Worm (Caenorhabditis elegans): Measurements from ENCODE around the gene ZK455.5.

The ZK455.5 gene

ce11 chrX:11326827-11327226 lies at the start of gene ZK455.5:
ZK455.5 (minus strand) TSS chrX:11326927.
- TF ChIP-seq tab-1 (GFP tag; IDR thresholded peaks at IDR 0.05) (no peak), klf-2 (GFP tag; conservative IDR thresholded peaks at IDR 0.05) (no peak)

DNA sequence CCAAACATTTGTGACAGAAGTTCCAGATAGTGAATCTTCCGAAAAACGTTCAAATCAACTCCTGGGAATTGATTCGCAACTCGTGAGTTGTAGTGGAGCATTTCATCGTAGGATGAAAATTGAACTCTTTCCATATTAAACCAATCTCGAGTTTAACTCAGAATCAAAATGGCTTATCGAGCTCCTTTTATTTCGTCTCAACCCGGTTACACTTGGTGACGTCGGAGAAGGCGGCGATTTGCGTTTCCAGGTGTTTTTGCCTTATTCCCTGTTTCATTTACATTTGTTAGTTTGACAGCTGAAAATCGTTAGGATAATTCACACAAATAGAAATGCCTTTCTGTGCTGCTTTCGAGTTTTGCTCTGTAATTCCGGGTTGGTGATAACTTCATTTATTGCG lies 48.8 kb upstream of the ZK455.5 start, which contains the start of gene F42E11.3:
Gene F42E11.3, minus strand, starts transcription at position 101 of the 400 bp plus-strand sequence.
- TF ChIP-seq ref-1 (GFP tag; conservative IDR thresholded peaks at IDR 0.05), result no peak
- TF ChIP-seq ztf-29 (GFP tag; IDR thresholded peaks at IDR 0.05), result no peak
- no peak for TF ChIP-seq T22C8.4 (GFP tag; IDR thresholded peaks at IDR 0.05)
- TF ChIP-seq flt-1 (GFP tag; IDR thresholded peaks at IDR 0.05), result no peak
- no peak for TF ChIP-seq ztf-23 (GFP tag; IDR thresholded peaks at IDR 0.05)
- TF ChIP-seq tab-1 (GFP tag; IDR thresholded peaks at IDR 0.05), result no peak
- TF ChIP-seq cog-1 (tag; optimal IDR thresholded peaks at IDR 0.05), result no peak
- no peak for TF ChIP-seq klf-2 (GFP tag; conservative IDR thresholded peaks at IDR 0.05)
- no peak for TF ChIP-seq med-1 (GFP tag; optimal IDR thresholded peaks at IDR 0.05; ENCODE audit: insufficient read depth)

ce11 chrX:11370090-11370489 lies 43.4 kb upstream of the ZK455.5 start:
- TF ChIP-seq cog-1 (tag; optimal IDR thresholded peaks at IDR 0.05) (no peak), flt-1 (GFP tag; IDR thresholded peaks at IDR 0.05) (no peak), klf-2 (GFP tag; conservative IDR thresholded peaks at IDR 0.05) (no peak), T22C8.4 (GFP tag; IDR thresholded peaks at IDR 0.05) (no peak), med-1 (GFP tag; optimal IDR thresholded peaks at IDR 0.05; ENCODE audit: insufficient read depth) (no peak), ref-1 (GFP tag; conservative IDR thresholded peaks at IDR 0.05) (no peak), ztf-29 (GFP tag; IDR thresholded peaks at IDR 0.05) (no peak), ztf-23 (GFP tag; IDR thresholded peaks at IDR 0.05) (no peak), tab-1 (GFP tag; IDR thresholded peaks at IDR 0.05) (no peak)

- TF ChIP-seq cog-1 (tag; optimal IDR thresholded peaks at IDR 0.05) (peak; percentile 73), flt-1 (GFP tag; IDR thresholded peaks at IDR 0.05) (0 out of 2 replicates have a peak, but pooled peaks have one; percentile 13), T22C8.4 (GFP tag; IDR thresholded peaks at IDR 0.05) (no peak)
Measured at ce11 chrX:11368845-11369244, 42.1 kb upstream of the ZK455.5 start.

DNA sequence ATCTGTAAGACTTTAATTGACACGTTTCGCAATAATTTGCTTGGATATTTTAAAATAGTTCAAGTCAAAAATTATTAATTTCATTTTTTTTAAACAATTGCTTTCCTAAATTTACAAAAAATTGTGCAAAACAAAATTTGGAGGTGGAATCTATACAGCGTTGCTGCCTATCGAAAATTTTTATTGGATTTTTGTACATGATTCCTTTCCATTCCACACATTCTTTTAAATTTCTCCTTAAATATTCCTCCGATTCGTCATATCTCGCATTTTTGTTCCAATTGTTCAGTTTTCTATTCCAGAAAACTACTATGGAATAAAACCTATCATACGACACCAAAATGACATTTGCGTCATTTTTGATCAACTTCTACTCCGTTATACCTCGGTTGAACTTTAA lies 41.7 kb upstream of the ZK455.5 start, which contains the start of gene ttyh-1:
Gene ttyh-1, plus strand, starts transcription at position 301 of the 400 bp plus-strand sequence.
- TF ChIP-seq T22C8.4 (GFP tag; IDR thresholded peaks at IDR 0.05) (no peak), ztf-23 (GFP tag; IDR thresholded peaks at IDR 0.05) (no peak), ref-1 (GFP tag; conservative IDR thresholded peaks at IDR 0.05) (no peak), klf-2 (GFP tag; conservative IDR thresholded peaks at IDR 0.05) (no peak)

ce11 chrX:11367640-11368039 lies 40.9 kb upstream of the ZK455.5 start:
- TF ChIP-seq tab-1 (GFP tag; IDR thresholded peaks at IDR 0.05) (0 out of 2 replicates have a peak, but pooled peaks have one; percentile 10), klf-2 (GFP tag; conservative IDR thresholded peaks at IDR 0.05) (no peak)

DNA sequence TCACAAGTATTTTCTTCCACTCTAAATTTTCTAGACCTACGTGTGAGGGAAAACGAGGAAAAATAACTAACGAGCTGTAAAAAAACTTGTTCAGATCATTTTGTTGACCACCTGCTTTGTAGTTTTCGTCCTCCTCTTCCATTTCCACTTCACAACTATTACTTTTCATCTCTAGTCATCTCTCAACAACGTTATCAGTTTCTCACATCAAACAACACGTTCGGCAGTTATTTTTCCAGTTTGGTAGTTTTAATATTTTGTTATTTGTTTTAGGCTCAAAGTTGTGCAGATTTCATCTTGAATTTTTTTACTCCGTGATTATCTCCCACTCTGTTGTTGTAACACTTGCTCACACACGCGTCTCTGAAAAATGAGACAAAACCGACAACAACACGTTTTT lies 40.4 kb upstream of the ZK455.5 start:
- TF ChIP-seq cog-1 (tag; optimal IDR thresholded peaks at IDR 0.05), result no peak

- TF ChIP-seq ztf-29 (GFP tag; IDR thresholded peaks at IDR 0.05) (no peak), ref-1 (GFP tag; conservative IDR thresholded peaks at IDR 0.05) (no peak), ztf-23 (GFP tag; IDR thresholded peaks at IDR 0.05) (no peak), med-1 (GFP tag; optimal IDR thresholded peaks at IDR 0.05; ENCODE audit: insufficient read depth) (no peak), T22C8.4 (GFP tag; IDR thresholded peaks at IDR 0.05) (peak; percentile 56; the same call in 1 of the 2 replicates), flt-1 (GFP tag; IDR thresholded peaks at IDR 0.05) (0 out of 2 replicates have a peak, but pooled peaks have one; percentile 30), tab-1 (GFP tag; IDR thresholded peaks at IDR 0.05) (no peak), klf-2 (GFP tag; conservative IDR thresholded peaks at IDR 0.05) (no peak), cog-1 (tag; optimal IDR thresholded peaks at IDR 0.05) (no peak)
Measured at ce11 chrX:11365995-11366394, 39.3 kb upstream of the ZK455.5 start.

DNA sequence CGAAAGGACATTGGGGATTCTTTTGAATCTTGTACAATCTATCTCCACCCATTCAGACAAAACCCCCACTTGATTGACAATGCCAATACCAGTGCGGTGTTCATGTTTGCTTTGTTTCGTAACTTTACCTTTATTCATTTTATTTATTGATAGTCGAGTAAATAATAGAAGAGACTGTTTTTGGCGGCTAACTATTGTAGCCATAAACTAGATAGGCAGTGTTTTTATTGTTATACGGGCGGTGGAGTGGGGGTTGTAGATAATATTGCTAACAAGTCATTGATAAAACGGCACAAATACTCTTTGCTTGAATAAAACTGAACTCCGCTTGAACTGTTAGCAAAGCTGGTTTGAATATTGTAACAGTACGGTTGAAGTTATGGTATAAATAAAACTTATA lies 38.2 kb upstream of the ZK455.5 start:
- no peak for TF ChIP-seq tab-1 (GFP tag; IDR thresholded peaks at IDR 0.05)
- TF ChIP-seq T22C8.4 (GFP tag; IDR thresholded peaks at IDR 0.05), result no peak
- no peak for TF ChIP-seq med-1 (GFP tag; optimal IDR thresholded peaks at IDR 0.05; ENCODE audit: insufficient read depth)
- no peak for TF ChIP-seq ref-1 (GFP tag; conservative IDR thresholded peaks at IDR 0.05)
- no peak for TF ChIP-seq ztf-23 (GFP tag; IDR thresholded peaks at IDR 0.05)
- no peak for TF ChIP-seq klf-2 (GFP tag; conservative IDR thresholded peaks at IDR 0.05)
- no peak for TF ChIP-seq cog-1 (tag; optimal IDR thresholded peaks at IDR 0.05)

- TF ChIP-seq med-1 (GFP tag; optimal IDR thresholded peaks at IDR 0.05; ENCODE audit: insufficient read depth) (no peak), T22C8.4 (GFP tag; IDR thresholded peaks at IDR 0.05) (no peak), ztf-23 (GFP tag; IDR thresholded peaks at IDR 0.05) (no peak), ref-1 (GFP tag; conservative IDR thresholded peaks at IDR 0.05) (no peak), klf-2 (GFP tag; conservative IDR thresholded peaks at IDR 0.05) (no peak), cog-1 (tag; optimal IDR thresholded peaks at IDR 0.05) (no peak), ztf-29 (GFP tag; IDR thresholded peaks at IDR 0.05) (no peak), tab-1 (GFP tag; IDR thresholded peaks at IDR 0.05) (no peak), flt-1 (GFP tag; IDR thresholded peaks at IDR 0.05) (no peak)
Measured at ce11 chrX:11357516-11357915, 30.8 kb upstream of the ZK455.5 start, which contains the start of gene pgp-4. pgp-4 (plus strand) TSS chrX:11357816.

- no peak for TF ChIP-seq med-1 (GFP tag; optimal IDR thresholded peaks at IDR 0.05; ENCODE audit: insufficient read depth)
- TF ChIP-seq T22C8.4 (GFP tag; IDR thresholded peaks at IDR 0.05), result no peak
- TF ChIP-seq ztf-23 (GFP tag; IDR thresholded peaks at IDR 0.05), result no peak
- no peak for TF ChIP-seq klf-2 (GFP tag; conservative IDR thresholded peaks at IDR 0.05)
- no peak for TF ChIP-seq cog-1 (tag; optimal IDR thresholded peaks at IDR 0.05)
- no peak for TF ChIP-seq ztf-29 (GFP tag; IDR thresholded peaks at IDR 0.05)
- no peak for TF ChIP-seq tab-1 (GFP tag; IDR thresholded peaks at IDR 0.05)
- TF ChIP-seq flt-1 (GFP tag; IDR thresholded peaks at IDR 0.05), result no peak
- no peak for TF ChIP-seq ref-1 (GFP tag; conservative IDR thresholded peaks at IDR 0.05)
Measured at ce11 chrX:11355856-11356255, 29.1 kb upstream of the ZK455.5 start.

All from whole organism, midembryonic.